Fruit fly (Drosophila melanogaster): ENCODE results near the gene gb.
A peak's percentile ranks its signal among the peaks of the same experiment; 100 is the strongest.

- no peak for TF ChIP-seq CG8478 (optimal IDR thresholded peaks at IDR 0.05)
- TF ChIP-seq CTCF (optimal IDR thresholded peaks at IDR 0.05) = peak; percentile 79 to 80
Observed at dm6 chr3R:27151516-27151823, 39.4 kb upstream of the gb start, which contains the start of gene Men-b.

Data from S2 (cell line).